Worm (Caenorhabditis elegans) whole organism, mixed stage, embryonic: ENCODE data around the gene nhr-254.

Source experiments
- M03D4.4 ChIP-seq: sonication (generic microtip); optimal IDR thresholded peaks from 2 replicates; lab custom pipeline; 2017; ENCODE audit warnings: mild to moderate bottlenecking, missing genetic modification characterization, missing compliant biosample characterization
- bed-3 ChIP-seq: fragments of 200-800 bp; sonication (Bioruptor generic); optimal IDR thresholded peaks from 3 replicates; lab custom pipeline; 2018; ENCODE audit warnings: mild to moderate bottlenecking, missing genetic modification characterization, moderate library complexity, missing compliant biosample characterization
- blmp-1 ChIP-seq: fragments of 150-350 bp; optimal IDR thresholded peaks from 2 replicates; lab custom pipeline; 2014; ENCODE audit warnings: missing biosample characterization, missing genetic modification characterization
- ceh-43 ChIP-seq: fragments of 200-800 bp; sonication (Bioruptor generic); optimal IDR thresholded peaks from 2 replicates; lab custom pipeline; 2018; ENCODE audit warnings: mild to moderate bottlenecking, missing genetic modification characterization, moderate library complexity, missing compliant biosample characterization
- ceh-83 ChIP-seq: fragments of 200-800 bp; sonication (Bioruptor generic); optimal IDR thresholded peaks from 2 replicates; lab custom pipeline; 2018; ENCODE audit warnings: mild to moderate bottlenecking, missing genetic modification characterization, missing compliant biosample characterization
- ces-1 ChIP-seq: fragments of 150-350 bp; optimal IDR thresholded peaks from 2 replicates; lab custom pipeline; 2014; ENCODE audit warnings: missing biosample characterization, missing genetic modification reagents, missing genetic modification characterization
- cnd-1 ChIP-seq: fragments of 200-800 bp; sonication (Bioruptor generic); optimal IDR thresholded peaks from 2 replicates; lab custom pipeline; 2018; ENCODE audit warnings: mild to moderate bottlenecking, missing genetic modification characterization, missing compliant biosample characterization
- drap-1 ChIP-seq: fragments of 200-800 bp; sonication (Bioruptor generic); optimal IDR thresholded peaks from 3 replicates; lab custom pipeline; 2018; ENCODE audit warnings: mild to moderate bottlenecking, missing genetic modification characterization, missing compliant biosample characterization
- elt-1 ChIP-seq: sonication (generic microtip); optimal IDR thresholded peaks from 2 replicates; lab custom pipeline; 2017; ENCODE audit warnings: missing genetic modification characterization, mild to moderate bottlenecking, missing compliant biosample characterization, antibody characterized with exemption, moderate library complexity, borderline replicate concordance; ENCODE audit not compliant: insufficient read depth
- elt-3 ChIP-seq: fragments of 150-350 bp; optimal IDR thresholded peaks from 2 replicates; lab custom pipeline; 2014; ENCODE audit warnings: missing biosample characterization, missing genetic modification characterization
- flh-1 ChIP-seq: fragments of 200-800 bp; sonication (Bioruptor generic); optimal IDR thresholded peaks from 2 replicates; lab custom pipeline; 2018; ENCODE audit warnings: mild to moderate bottlenecking, missing genetic modification characterization, moderate library complexity, missing compliant biosample characterization
- ham-2 ChIP-seq: fragments of 200-800 bp; sonication (Bioruptor generic); optimal IDR thresholded peaks from 2 replicates; lab custom pipeline; 2018; ENCODE audit warnings: mild to moderate bottlenecking, missing genetic modification characterization, missing compliant biosample characterization
- hlh-1 ChIP-seq: fragments of 150-350 bp; optimal IDR thresholded peaks from 2 replicates; lab custom pipeline; 2014; ENCODE audit warnings: missing biosample characterization, missing genetic modification reagents, missing genetic modification characterization
- lin-13 ChIP-seq: fragments of 150-350 bp; optimal IDR thresholded peaks from 2 replicates; lab custom pipeline; 2014; ENCODE audit warnings: missing biosample characterization, missing genetic modification characterization
- lin-32 ChIP-seq: fragments of 200-800 bp; sonication (Bioruptor generic); optimal IDR thresholded peaks from 2 replicates; lab custom pipeline; 2018; ENCODE audit warnings: mild to moderate bottlenecking, missing genetic modification characterization, missing compliant biosample characterization
- lsy-2 ChIP-seq: fragments of 150-350 bp; optimal IDR thresholded peaks from 2 replicates; lab custom pipeline; 2014; ENCODE audit warnings: missing biosample characterization, missing genetic modification characterization
- mab-5 ChIP-seq: fragments of 150-350 bp; optimal IDR thresholded peaks from 2 replicates; lab custom pipeline; 2014; ENCODE audit warnings: missing biosample characterization, missing genetic modification characterization
- mep-1 ChIP-seq: fragments of 150-350 bp; optimal IDR thresholded peaks from 2 replicates; lab custom pipeline; 2017; ENCODE audit warnings: missing biosample characterization, missing genetic modification reagents, missing genetic modification characterization, inconsistent platforms
- mls-2 ChIP-seq: sonication (generic microtip); optimal IDR thresholded peaks from 2 replicates; lab custom pipeline; 2016; ENCODE audit warnings: mild to moderate bottlenecking, missing genetic modification characterization, moderate library complexity, missing compliant biosample characterization
- nhr-12 ChIP-seq: fragments of 150-350 bp; optimal IDR thresholded peaks from 2 replicates; lab custom pipeline; 2014; ENCODE audit warnings: missing biosample characterization, missing genetic modification characterization
- nhr-2 ChIP-seq: fragments of 150-350 bp; optimal IDR thresholded peaks from 2 replicates; lab custom pipeline; 2014; ENCODE audit warnings: missing biosample characterization, missing genetic modification characterization
- nhr-237 ChIP-seq: fragments of 150-350 bp; optimal IDR thresholded peaks from 2 replicates; lab custom pipeline; 2014; ENCODE audit warnings: missing biosample characterization, missing genetic modification characterization
- nhr-28 ChIP-seq: fragments of 150-350 bp; optimal IDR thresholded peaks from 2 replicates; lab custom pipeline; 2014; ENCODE audit warnings: missing biosample characterization, missing genetic modification characterization
- nhr-76 ChIP-seq: sonication (generic microtip); optimal IDR thresholded peaks from 2 replicates; lab custom pipeline; 2017; ENCODE audit warnings: missing biosample characterization, missing genetic modification characterization
- pha-4 ChIP-seq: fragments of 150-350 bp; optimal IDR thresholded peaks from 2 replicates; lab custom pipeline; 2018; ENCODE audit warnings: missing biosample characterization, missing genetic modification reagents, missing genetic modification characterization
- sem-2 ChIP-seq: fragments of 200-800 bp; sonication (Bioruptor generic); optimal IDR thresholded peaks from 2 replicates; lab custom pipeline; 2018; ENCODE audit warnings: mild to moderate bottlenecking, missing genetic modification characterization, missing compliant biosample characterization
- snpc-4 ChIP-seq: fragments of 150-350 bp; optimal IDR thresholded peaks from 2 replicates; lab custom pipeline; 2014; ENCODE audit warnings: missing biosample characterization, missing genetic modification characterization
- sptf-1 ChIP-seq: sonication (generic microtip); optimal IDR thresholded peaks from 2 replicates; lab custom pipeline; 2017; ENCODE audit warnings: mild to moderate bottlenecking, missing genetic modification characterization, moderate library complexity, missing compliant biosample characterization
- unc-120 ChIP-seq: sonication (generic microtip); optimal IDR thresholded peaks from 2 replicates; lab custom pipeline; 2017; ENCODE audit warnings: missing genetic modification characterization, missing compliant biosample characterization; ENCODE audit not compliant: poor library complexity, severe bottlenecking
- unc-39 ChIP-seq: fragments of 150-350 bp; optimal IDR thresholded peaks from 2 replicates; lab custom pipeline; 2014; ENCODE audit warnings: missing biosample characterization, missing genetic modification characterization
- unc-62 ChIP-seq: fragments of 150-350 bp; optimal IDR thresholded peaks from 2 replicates; lab custom pipeline; 2014; ENCODE audit warnings: missing biosample characterization, missing genetic modification reagents, missing genetic modification characterization

Gene nhr-254

ce11 chrV:381227-381950 is 11.0 kb upstream of the nhr-254 start, which contains the start of gene ZK6.8:
TSS of gene ZK6.8 (plus strand) at chrV:381908.
- TF ChIP-seq nhr-12 (tag; lab: Kevin White, UChicago) = no peak
- TF ChIP-seq M03D4.4 (tag; lab: Kevin White, UChicago) = no peak
- TF ChIP-seq nhr-237 (tag; lab: Kevin White, UChicago) = no peak
- no peak for TF ChIP-seq unc-62 (GFP tag; lab: Kevin White, UChicago)
- no peak for TF ChIP-seq blmp-1 (tag; lab: Kevin White, UChicago)
- no peak for TF ChIP-seq snpc-4 (tag; lab: Kevin White, UChicago)
- TF ChIP-seq elt-3 = no peak
- TF ChIP-seq elt-1 (tag; lab: Kevin White, UChicago) = no peak
- no peak for TF ChIP-seq unc-39
- TF ChIP-seq mls-2 (tag; lab: Kevin White, UChicago) = no peak
- no peak for TF ChIP-seq lsy-2 (tag; lab: Kevin White, UChicago)
- TF ChIP-seq ceh-43 = no peak
- TF ChIP-seq unc-120 (tag; lab: Kevin White, UChicago) = no peak
- no peak for TF ChIP-seq lin-13
- no peak for TF ChIP-seq ceh-83
- no peak for TF ChIP-seq bed-3 (GFP tag; lab: Kevin White, UChicago)
- TF ChIP-seq sem-2 (GFP tag; lab: Kevin White, UChicago) = no peak
- no peak for TF ChIP-seq flh-1 (GFP tag; lab: Kevin White, UChicago)
- TF ChIP-seq cnd-1 = no peak
- no peak for TF ChIP-seq nhr-76 (tag; lab: Kevin White, UChicago)

DNA sequence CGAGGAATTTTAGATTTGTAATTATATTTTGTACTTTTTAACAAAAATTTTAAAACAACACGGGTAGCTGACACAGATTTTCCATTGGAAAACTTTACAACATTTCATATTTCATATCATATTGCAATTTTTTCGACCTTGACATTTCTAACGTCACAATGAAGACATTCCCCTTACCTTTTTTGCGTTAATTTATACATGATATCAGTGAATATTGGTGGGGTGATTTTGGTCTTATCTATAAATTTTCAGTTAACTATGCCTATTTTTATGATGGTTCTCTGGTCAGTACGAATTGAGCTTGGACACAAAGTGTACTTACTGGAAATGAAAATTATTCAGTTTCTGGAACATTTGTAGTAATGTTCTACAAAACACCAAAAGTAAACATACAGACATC is 7.9 kb upstream of the nhr-254 start:
- no peak for TF ChIP-seq nhr-237 (tag; lab: Kevin White, UChicago)
- TF ChIP-seq elt-1 (tag; lab: Kevin White, UChicago) = no peak
- TF ChIP-seq snpc-4 (tag; lab: Kevin White, UChicago) = no peak
- no peak for TF ChIP-seq ceh-83
- TF ChIP-seq mab-5 = no peak
- TF ChIP-seq elt-3 = no peak
- no peak for TF ChIP-seq lin-13
- no peak for TF ChIP-seq ceh-43
- no peak for TF ChIP-seq lin-32 (GFP tag; lab: Kevin White, UChicago)
- no peak for TF ChIP-seq nhr-76 (tag; lab: Kevin White, UChicago)
- TF ChIP-seq drap-1 (GFP tag; lab: Kevin White, UChicago) = no peak
- TF ChIP-seq unc-120 (tag; lab: Kevin White, UChicago) = no peak
- TF ChIP-seq hlh-1 (tag; lab: Kevin White, UChicago) = no peak

DNA sequence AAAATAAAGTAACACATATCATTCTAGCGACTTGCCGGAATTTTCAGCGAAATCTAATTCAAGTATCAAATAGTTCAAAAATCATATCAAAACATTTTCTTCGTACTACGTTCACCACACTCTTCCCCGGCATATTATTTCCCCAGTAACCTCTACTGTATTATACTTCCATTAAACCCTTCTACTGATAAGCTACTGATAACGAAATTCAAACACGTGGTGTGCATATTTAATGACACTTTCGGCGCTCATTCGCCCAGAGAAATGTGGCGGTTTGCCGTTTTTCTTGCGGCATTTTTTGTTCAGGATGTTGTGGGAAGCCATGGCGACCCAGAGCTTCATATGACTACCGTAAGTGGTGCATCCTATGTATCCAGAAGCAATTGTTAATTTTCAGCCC is 6.9 kb upstream of the nhr-254 start, which contains the start of gene lipl-5:
lipl-5 (plus strand) TSS at position 259 of the 400 bp plus-strand sequence.
- TF ChIP-seq snpc-4 (tag; lab: Kevin White, UChicago) (no peak), nhr-2 (tag; lab: Kevin White, UChicago) (no peak), cnd-1 (no peak), nhr-237 (tag; lab: Kevin White, UChicago) (no peak)

DNA sequence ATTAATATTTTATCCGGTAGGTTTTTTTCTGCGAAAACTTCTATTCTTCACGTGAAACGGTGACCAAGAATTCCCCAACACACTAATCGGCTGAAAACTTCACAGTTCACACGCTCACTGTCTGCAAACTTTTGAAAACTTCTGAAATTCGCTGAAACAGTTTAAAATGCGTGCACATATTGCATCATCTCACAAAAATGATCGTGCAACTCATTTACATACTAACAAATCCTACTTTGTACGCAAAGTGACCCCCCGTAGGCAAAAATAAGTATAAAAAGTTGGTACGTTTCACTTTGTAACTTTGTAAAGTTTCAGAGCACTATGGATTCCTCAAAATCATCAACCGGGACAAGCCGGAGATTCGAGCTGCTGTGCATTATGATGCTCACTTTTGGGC is 4.0 kb upstream of the nhr-254 start, which contains the start of gene ZK6.6:
ZK6.6 (plus strand) TSS at position 301 of the 400 bp plus-strand sequence.
- TF ChIP-seq nhr-2 (tag; lab: Kevin White, UChicago) (no peak), mab-5 (no peak), drap-1 (GFP tag; lab: Kevin White, UChicago) (no peak), cnd-1 (no peak), nhr-28 (no peak), unc-120 (tag; lab: Kevin White, UChicago) (no peak), blmp-1 (tag; lab: Kevin White, UChicago) (no peak), ces-1 (GFP tag; lab: Kevin White, UChicago) (no peak), elt-1 (tag; lab: Kevin White, UChicago) (no peak), unc-62 (GFP tag; lab: Kevin White, UChicago) (no peak), mep-1 (tag; lab: Kevin White, UChicago) (no peak), nhr-76 (tag; lab: Kevin White, UChicago) (no peak), elt-3 (no peak), bed-3 (GFP tag; lab: Kevin White, UChicago) (no peak), lsy-2 (tag; lab: Kevin White, UChicago) (no peak), nhr-237 (tag; lab: Kevin White, UChicago) (no peak), pha-4 (no peak), hlh-1 (tag; lab: Kevin White, UChicago) (no peak), ham-2 (GFP tag; lab: Kevin White, UChicago) (no peak), sptf-1 (tag; lab: Kevin White, UChicago) (no peak)
